Fruit fly (Drosophila melanogaster): ENCODE data around the gene CG32110.

Gene CG32110

DNA sequence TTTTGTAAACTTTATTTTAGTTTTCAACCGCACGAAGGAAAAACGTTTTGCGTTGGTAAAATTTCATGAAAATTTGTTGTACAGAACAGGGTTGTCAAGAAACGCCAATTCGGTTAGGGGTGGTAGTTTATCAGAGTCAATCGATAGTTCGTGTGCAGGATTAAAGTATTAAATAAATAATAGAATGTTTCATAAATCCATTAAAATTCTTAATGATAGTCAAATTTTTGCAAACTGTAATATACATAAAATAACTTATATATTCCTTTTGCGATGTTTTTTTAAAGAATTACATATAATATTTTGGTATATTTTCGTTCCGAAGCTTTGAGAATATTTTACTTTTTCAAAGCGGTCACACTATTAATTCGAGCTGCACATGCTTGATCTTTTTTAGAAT is 5.4 kb downstream of the CG32110 start, which contains the start of the genes Sf3a2 and CG42588 (continued):
- no peak for TF ChIP-seq odd (GFP tag; optimal IDR thresholded peaks at IDR 0.05)
- TF ChIP-seq hbn (GFP tag; IDR thresholded peaks at IDR 0.05; ENCODE audit: partially characterized antibody) = peak; percentile 80
- peak; percentile 63 for TF ChIP-seq CG32767 (GFP tag; IDR thresholded peaks at IDR 0.05)
- TF ChIP-seq Usf (GFP tag; optimal IDR thresholded peaks at IDR 0.05) = no peak
- peak; percentile 13 for TF ChIP-seq CG10209 (GFP tag; optimal IDR thresholded peaks at IDR 0.05)
- no peak for TF ChIP-seq br (optimal IDR thresholded peaks at IDR 0.05)
- no peak for TF ChIP-seq z (GFP tag; IDR thresholded peaks at IDR 0.05)
- TF ChIP-seq CG17359 (tag; optimal IDR thresholded peaks at IDR 0.05) = peak; percentile 48
- no peak for TF ChIP-seq hkb (optimal IDR thresholded peaks at IDR 0.05)
- no peak for TF ChIP-seq hkb (GFP tag; IDR thresholded peaks at IDR 0.05)
- no peak for TF ChIP-seq Deaf1 (tag; optimal IDR thresholded peaks at IDR 0.05)
- TF ChIP-seq Blimp-1 (GFP tag; optimal IDR thresholded peaks at IDR 0.05) = peak; percentile 59
- no peak for TF ChIP-seq cwo (GFP tag; optimal IDR thresholded peaks at IDR 0.05)
- TF ChIP-seq YL-1 (GFP tag; optimal IDR thresholded peaks at IDR 0.05) = peak; percentile 85
- peak; percentile 74 for TF ChIP-seq sug (tag; optimal IDR thresholded peaks at IDR 0.05)
- no peak for TF ChIP-seq her (GFP tag; optimal IDR thresholded peaks at IDR 0.05)
- TF ChIP-seq CG17186 (GFP tag; optimal IDR thresholded peaks at IDR 0.05) = peak; percentile 26
- no peak for TF ChIP-seq gce (GFP tag; IDR thresholded peaks at IDR 0.05)
- TF ChIP-seq ATbp (GFP tag; optimal IDR thresholded peaks at IDR 0.05) = no peak
- TF ChIP-seq ftz-f1 (GFP tag; optimal IDR thresholded peaks at IDR 0.05) = peak; percentile 10
- peak; percentile 60; the same call in 1 of the 2 replicates for TF ChIP-seq CG6689 (GFP tag; IDR thresholded peaks at IDR 0.05)
- TF ChIP-seq CG8281 (tag; optimal IDR thresholded peaks at IDR 0.05) = no peak
- TF ChIP-seq Opbp (GFP tag; IDR thresholded peaks at IDR 0.05; ENCODE audit: partially characterized antibody) = peak; percentile 76
- peak; percentile 83 for TF ChIP-seq Dbx (GFP tag; IDR thresholded peaks at IDR 0.05)
- TF ChIP-seq pan (optimal IDR thresholded peaks at IDR 0.05) = no peak
- TF ChIP-seq pan (GFP tag; optimal IDR thresholded peaks at IDR 0.05 in 1 of 2, IDR thresholded peaks at IDR 0.05 in 1 of 2) = peak in 1 of 2 experiments; percentile 78
- TF ChIP-seq slbo (GFP tag; IDR thresholded peaks at IDR 0.05) = peak; percentile 94
- no peak for TF ChIP-seq Neu2 (GFP tag; optimal IDR thresholded peaks at IDR 0.05; ENCODE audit: borderline replicate concordance)
- peak; percentile 30 for TF ChIP-seq Dek (tag; optimal IDR thresholded peaks at IDR 0.05)
- peak; percentile 13 for TF ChIP-seq dm (GFP tag; optimal IDR thresholded peaks at IDR 0.05)
- TF ChIP-seq pho (GFP tag; optimal IDR thresholded peaks at IDR 0.05) = peak; percentile 64
- TF ChIP-seq ab (GFP tag; optimal IDR thresholded peaks at IDR 0.05) = no peak
- no peak for TF ChIP-seq CG8359 (GFP tag; optimal IDR thresholded peaks at IDR 0.05; ENCODE audit: borderline replicate concordance)
- TF ChIP-seq Ptx1 (GFP tag; IDR thresholded peaks at IDR 0.05) = peak; percentile 85
- TF ChIP-seq cas (GFP tag; IDR thresholded peaks at IDR 0.05) = peak; percentile 40; the same call in 1 of the 2 replicates
- no peak for TF ChIP-seq ERR (GFP tag; optimal IDR thresholded peaks at IDR 0.05)
- TF ChIP-seq HmgD (GFP tag; optimal IDR thresholded peaks at IDR 0.05) = no peak
- TF ChIP-seq Sry-β (GFP tag; optimal IDR thresholded peaks at IDR 0.05) = no peak
- TF ChIP-seq CG9609 (GFP tag; optimal IDR thresholded peaks at IDR 0.05) = peak; percentile 10
- TF ChIP-seq Hr39 (optimal IDR thresholded peaks at IDR 0.05) = no peak
- peak in 1 of 3 experiments; percentile 69 for TF ChIP-seq lola (GFP tag; optimal IDR thresholded peaks at IDR 0.05)
- TF ChIP-seq Elba2 (GFP tag; optimal IDR thresholded peaks at IDR 0.05) = peak; percentile 9
- no peak for TF ChIP-seq Gsc (GFP tag; IDR thresholded peaks at IDR 0.05)
- peak; percentile 39 for TF ChIP-seq lbe (GFP tag; optimal IDR thresholded peaks at IDR 0.05)
- peak; percentile 88 for TF ChIP-seq CG12391 (tag; optimal IDR thresholded peaks at IDR 0.05)
- TF ChIP-seq CG12299 (tag; optimal IDR thresholded peaks at IDR 0.05) = no peak
- peak; percentile 42 for TF ChIP-seq chn (GFP tag; optimal IDR thresholded peaks at IDR 0.05)
- no peak for TF ChIP-seq CG1832 (GFP tag; optimal IDR thresholded peaks at IDR 0.05)
- peak; percentile 73 for TF ChIP-seq Max (GFP tag; optimal IDR thresholded peaks at IDR 0.05)
- no peak for TF ChIP-seq oc (tag; optimal IDR thresholded peaks at IDR 0.05)
- peak; percentile 74 for TF ChIP-seq CG34224 (GFP tag; IDR thresholded peaks at IDR 0.05; ENCODE audit: partially characterized antibody)
- TF ChIP-seq NfI (GFP tag; optimal IDR thresholded peaks at IDR 0.05) = no peak

All from whole organism, embryonic.